1 worm cellular context compared by ENCODE assay signal in the genomic region with DNA sequence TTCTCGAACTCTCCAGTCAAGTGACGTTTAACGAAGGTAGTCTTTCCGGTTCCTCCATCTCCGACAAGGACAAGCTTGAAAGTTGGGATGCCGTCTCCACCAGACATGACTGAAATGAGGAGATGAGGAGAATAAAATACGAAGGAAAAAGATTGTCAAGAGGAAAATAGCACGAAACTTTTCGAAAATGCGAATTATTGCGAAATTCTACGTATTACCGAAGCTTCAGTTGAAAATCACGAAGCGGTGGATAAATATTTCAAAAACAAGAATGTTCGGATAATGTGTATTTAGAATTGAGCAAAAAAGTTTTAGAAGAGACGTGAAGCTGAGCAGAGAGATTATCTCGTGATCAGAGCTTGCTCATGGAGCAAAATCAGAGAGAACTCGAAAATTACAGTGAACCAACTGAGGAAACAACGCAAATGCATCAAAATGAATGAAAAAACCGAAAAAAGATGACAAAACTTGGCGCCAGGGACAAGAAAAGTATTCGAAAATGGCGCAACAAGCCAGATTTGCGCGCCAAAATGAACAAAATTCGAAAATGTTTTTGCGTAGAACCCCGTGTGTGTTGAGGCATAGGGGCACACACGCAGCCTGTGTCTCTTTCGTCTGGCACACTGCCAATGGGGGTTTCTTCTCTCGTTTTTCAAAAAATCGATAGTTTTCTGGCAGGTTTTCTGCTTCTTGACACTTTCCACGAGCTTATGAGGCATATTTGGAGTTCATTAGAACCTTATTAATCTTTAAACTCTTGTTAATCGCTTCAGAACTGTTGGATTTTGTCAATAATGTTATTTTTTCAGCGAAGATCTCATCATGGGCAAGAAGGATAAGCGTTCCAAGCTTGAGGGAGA.
TF ChIP-seq lines count a peak whose summit lies in the region.

TSS of gene ran-1 (minus strand) at position 109 of the 860 bp plus-strand sequence.
TSS of gene dkc-1 (plus strand) at position 810 of the 860 bp plus-strand sequence.

TF ChIP-seq in whole organism, L4 larva, 104 proteins besides CTCF, POLR2A, EP300 and RAD21 (continued from another document):
- TF ChIP-seq aly-2 (tag; optimal IDR thresholded peaks at IDR 0.05; lab: Kevin White, UChicago) (no peak), saeg-2 (GFP tag; IDR thresholded peaks at IDR 0.05; lab: Robert Waterston, UW) (no peak), ceh-28 (tag; optimal IDR thresholded peaks at IDR 0.05; lab: Kevin White, UChicago) (peak; percentile 48), php-3 (GFP tag; IDR thresholded peaks at IDR 0.05; lab: Robert Waterston, UW) (no peak), F26F4.8 (GFP tag; conservative IDR thresholded peaks at IDR 0.05; lab: Robert Waterston, UW) (no peak), unc-130 (GFP tag; optimal IDR thresholded peaks at IDR 0.05; lab: Kevin White, UChicago) (peak; percentile 86), nhr-28 (tag; optimal IDR thresholded peaks at IDR 0.05; lab: Kevin White, UChicago) (peak; percentile 54), lsy-2 (tag; optimal IDR thresholded peaks at IDR 0.05; lab: Kevin White, UChicago) (peak in 1 of 2 experiments; percentile 85), nhr-6 (tag; optimal IDR thresholded peaks at IDR 0.05; lab: Kevin White, UChicago) (peak; percentile 33), nhr-42 (GFP tag; IDR thresholded peaks at IDR 0.05; lab: Robert Waterston, UW) (no peak), mxl-2 (GFP tag; conservative IDR thresholded peaks at IDR 0.05; lab: Robert Waterston, UW) (no peak), zip-2 (tag; optimal IDR thresholded peaks at IDR 0.05; lab: Kevin White, UChicago) (no peak), ceh-82 (tag; optimal IDR thresholded peaks at IDR 0.05; lab: Kevin White, UChicago) (no peak), daf-12 (tag; optimal IDR thresholded peaks at IDR 0.05; lab: Kevin White, UChicago) (no peak), zip-11 (GFP tag; IDR thresholded peaks at IDR 0.05; lab: Robert Waterston, UW) (no peak), spr-1 (tag; optimal IDR thresholded peaks at IDR 0.05; lab: Kevin White, UChicago) (no peak), daf-8 (GFP tag; IDR thresholded peaks at IDR 0.05; lab: Robert Waterston, UW) (no peak), nhr-111 (GFP tag; optimal IDR thresholded peaks at IDR 0.05; lab: Kevin White, UChicago) (no peak), nhr-41 (GFP tag; IDR thresholded peaks at IDR 0.05; lab: Robert Waterston, UW) (no peak), tag-97 (GFP tag; IDR thresholded peaks at IDR 0.05; lab: Robert Waterston, UW) (no peak), mep-1 (tag; optimal IDR thresholded peaks at IDR 0.05; lab: Kevin White, UChicago) (peak; percentile 79), ZK546.5 (tag; optimal IDR thresholded peaks at IDR 0.05; lab: Kevin White, UChicago) (no peak), zfp-3 (GFP tag; conservative IDR thresholded peaks at IDR 0.05; lab: Robert Waterston, UW) (no peak), F37D6.2 (tag; optimal IDR thresholded peaks at IDR 0.05; lab: Kevin White, UChicago) (peak; percentile 15), madf-9 (GFP tag; conservative IDR thresholded peaks at IDR 0.05; lab: Robert Waterston, UW) (0 out of 2 replicates have a peak, but pooled peaks have one; percentile 19), T26A8.4 (GFP tag; IDR thresholded peaks at IDR 0.05; lab: Robert Waterston, UW) (no peak; the same call in 1 of the 2 replicates), lin-1 (GFP tag; IDR thresholded peaks at IDR 0.05; lab: Robert Waterston, UW) (no peak), nhr-76 (tag; optimal IDR thresholded peaks at IDR 0.05; lab: Kevin White, UChicago) (no peak), Y5F2A.4 (GFP tag; optimal IDR thresholded peaks at IDR 0.05; lab: Kevin White, UChicago) (no peak)
